Worm (Caenorhabditis elegans): ENCODE results near the gene fbxb-105.
A peak's percentile ranks its signal among the peaks of the same experiment; 100 is the strongest.

The fbxb-105 gene

DNA sequence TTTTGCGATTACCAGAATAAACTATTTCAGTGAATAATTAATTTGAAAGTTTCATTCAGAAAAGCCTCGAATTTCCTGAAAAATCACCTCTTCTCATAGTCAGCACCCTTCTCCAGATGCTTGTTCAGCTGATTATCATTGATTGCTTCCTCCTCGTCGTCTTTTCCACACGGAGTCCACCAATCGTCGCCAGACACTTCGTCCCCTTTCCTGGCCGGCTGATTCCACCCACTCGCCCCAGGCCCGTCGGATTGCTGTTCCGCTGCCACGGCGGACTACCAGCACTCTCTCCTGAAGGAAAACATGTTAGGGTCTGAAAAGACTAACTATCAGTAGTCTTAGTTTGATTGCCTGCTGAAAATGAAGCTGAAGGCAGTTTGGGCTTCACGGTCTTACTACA is 10.1 kb upstream of the fbxb-105 start:
- TF ChIP-seq unc-62 (GFP tag; optimal IDR thresholded peaks at IDR 0.05 in 1 of 2) (peak in 1 of 2 experiments; percentile 56), unc-62 (tag; optimal IDR thresholded peaks at IDR 0.05) (no peak), set-16 (GFP tag; IDR thresholded peaks at IDR 0.05) (peak; percentile 50; the same call in 1 of the 2 replicates), jun-1 (tag; optimal IDR thresholded peaks at IDR 0.05) (no peak)

DNA sequence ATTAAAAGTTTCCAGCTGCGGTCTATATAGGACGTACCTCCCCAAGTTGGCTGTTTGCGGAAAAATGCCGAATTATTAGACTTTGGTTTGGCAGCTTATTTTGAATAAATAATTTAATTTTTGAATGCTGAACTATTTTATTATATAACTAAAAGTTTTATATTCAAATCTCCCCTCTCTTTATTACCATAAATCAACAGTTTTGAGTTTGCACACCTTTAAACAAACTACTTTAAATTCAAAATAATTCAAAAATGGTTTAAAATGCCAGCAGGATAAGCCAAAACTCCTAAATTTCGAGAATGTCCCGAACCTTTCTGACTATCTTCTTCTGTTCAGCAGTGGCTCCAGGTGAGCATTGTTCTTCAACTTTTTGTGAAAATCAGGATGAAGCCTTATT is 8.6 kb upstream of the fbxb-105 start, which contains the start of gene F08D12.3:
Gene F08D12.3, plus strand, starts transcription at position 301 of the 400 bp plus-strand sequence.
- TF ChIP-seq nhr-76 (tag; optimal IDR thresholded peaks at IDR 0.05): no peak
- TF ChIP-seq spr-1 (tag; optimal IDR thresholded peaks at IDR 0.05): no peak
- TF ChIP-seq Y75B8A.6 (GFP tag; IDR thresholded peaks at IDR 0.05): no peak
- no peak for TF ChIP-seq lin-15B (tag; optimal IDR thresholded peaks at IDR 0.05)
- TF ChIP-seq nhr-6 (tag; optimal IDR thresholded peaks at IDR 0.05): no peak
- TF ChIP-seq arid-1 (GFP tag; conservative IDR thresholded peaks at IDR 0.05): no peak
- no peak for TF ChIP-seq T26A8.4 (GFP tag; IDR thresholded peaks at IDR 0.05)
- no peak for TF ChIP-seq aha-1 (tag)
- TF ChIP-seq rbr-2 (tag; optimal IDR thresholded peaks at IDR 0.05): no peak
- TF ChIP-seq nhr-48 (tag; optimal IDR thresholded peaks at IDR 0.05): no peak
- no peak for TF ChIP-seq lsy-2 (tag; optimal IDR thresholded peaks at IDR 0.05)
- no peak for TF ChIP-seq T20F7.1 (GFP tag; optimal IDR thresholded peaks at IDR 0.05)
- TF ChIP-seq saeg-2 (GFP tag; IDR thresholded peaks at IDR 0.05): no peak
- TF ChIP-seq ztf-7 (tag; optimal IDR thresholded peaks at IDR 0.05): no peak
- TF ChIP-seq mdt-29 (GFP tag; IDR thresholded peaks at IDR 0.05): no peak

DNA sequence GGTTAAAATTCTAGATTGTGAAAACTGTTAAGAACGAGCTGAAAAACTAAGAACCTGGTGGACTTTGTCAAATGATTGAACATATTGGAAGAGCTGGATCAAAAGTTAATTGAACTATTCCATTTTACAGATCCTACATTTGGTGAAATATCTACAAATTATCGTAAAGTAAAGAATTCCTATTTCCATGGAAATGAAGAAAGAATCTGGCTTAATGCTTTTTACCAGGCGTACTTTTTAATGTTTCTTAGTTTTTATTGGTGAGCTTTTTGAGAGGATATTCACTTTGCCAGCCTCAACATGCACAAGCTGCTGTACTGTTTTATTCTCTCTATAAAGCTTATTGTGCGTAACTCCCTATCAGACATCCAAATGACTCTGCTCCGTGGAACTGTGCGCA is 7.2 kb upstream of the fbxb-105 start, which contains the start of gene F08D12.4:
Gene F08D12.4, plus strand, starts transcription at position 301 of the 400 bp plus-strand sequence.
- no peak for TF ChIP-seq spr-3 (GFP tag; optimal IDR thresholded peaks at IDR 0.05)
- TF ChIP-seq madf-9 (GFP tag; conservative IDR thresholded peaks at IDR 0.05): no peak
- TF ChIP-seq saeg-2 (GFP tag; IDR thresholded peaks at IDR 0.05): no peak
- no peak for TF ChIP-seq lsy-2 (tag; optimal IDR thresholded peaks at IDR 0.05)
- no peak for TF ChIP-seq nhr-111 (GFP tag; optimal IDR thresholded peaks at IDR 0.05)
- TF ChIP-seq dmd-6 (GFP tag; IDR thresholded peaks at IDR 0.05): no peak
- TF ChIP-seq F26F4.8 (GFP tag; conservative IDR thresholded peaks at IDR 0.05): no peak
- no peak for TF ChIP-seq fkh-10 (GFP tag; optimal IDR thresholded peaks at IDR 0.05)
- TF ChIP-seq unc-130 (GFP tag; optimal IDR thresholded peaks at IDR 0.05): no peak
- no peak for TF ChIP-seq spr-1 (tag; optimal IDR thresholded peaks at IDR 0.05)
- no peak for TF ChIP-seq aha-1 (tag)
- no peak for TF ChIP-seq F37D6.2 (tag; optimal IDR thresholded peaks at IDR 0.05)
- no peak for TF ChIP-seq hlh-30 (tag; optimal IDR thresholded peaks at IDR 0.05; ENCODE audit: insufficient read depth)
- no peak for TF ChIP-seq zip-2 (tag; optimal IDR thresholded peaks at IDR 0.05)
- no peak for TF ChIP-seq attf-4 (tag; optimal IDR thresholded peaks at IDR 0.05)
- TF ChIP-seq daf-12 (tag; optimal IDR thresholded peaks at IDR 0.05): no peak

DNA sequence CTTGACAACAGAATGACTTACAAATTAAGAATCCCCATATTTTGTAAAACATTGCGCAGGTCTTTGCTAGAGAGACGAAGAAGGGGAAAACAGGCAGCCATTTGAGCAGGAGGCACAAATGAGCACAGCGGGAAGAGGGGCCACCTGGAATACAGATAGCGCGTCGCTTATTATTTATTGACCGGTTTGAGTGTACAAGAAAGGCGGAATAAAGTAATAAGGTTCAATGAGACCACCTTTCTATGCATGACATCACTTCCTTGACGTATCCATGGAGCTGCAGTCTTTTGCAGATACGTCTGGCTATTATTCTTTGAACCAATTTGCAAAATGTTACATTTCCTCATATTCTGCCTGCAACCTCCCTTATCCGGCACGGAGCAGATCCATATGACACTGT is 4.2 kb upstream of the fbxb-105 start, which contains the start of gene fbxb-111:
Gene fbxb-111, minus strand, starts transcription at position 101 of the 400 bp plus-strand sequence.
- TF ChIP-seq nhr-25 (tag; optimal IDR thresholded peaks at IDR 0.05; ENCODE audit: borderline replicate concordance, insufficient read depth): no peak

DNA sequence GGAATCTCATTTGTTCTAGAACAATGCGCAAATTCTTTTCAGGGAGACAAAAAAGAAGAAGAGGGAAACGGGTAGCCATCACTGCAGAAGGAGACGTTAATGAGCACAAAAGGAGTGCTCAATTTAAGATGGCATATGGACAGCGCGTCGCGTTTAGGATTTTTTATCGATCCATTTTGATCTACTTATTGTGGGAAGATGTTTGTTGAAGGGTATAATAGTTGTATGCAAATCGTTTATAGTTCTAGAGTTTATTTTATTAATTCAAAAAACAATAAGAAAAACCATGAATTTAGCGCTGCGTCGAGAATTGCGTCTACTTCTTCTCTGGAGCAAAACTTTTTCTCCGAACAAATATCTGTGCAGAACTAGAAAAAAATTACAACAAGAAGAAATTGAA is 2.8 kb upstream of the fbxb-105 start, which contains the start of gene sdz-9:
Gene sdz-9, minus strand, starts transcription at position 101 of the 400 bp plus-strand sequence.
- TF ChIP-seq cey-2 (tag; optimal IDR thresholded peaks at IDR 0.05; ENCODE audit: borderline replicate concordance, insufficient read depth) (no peak), ZK337.2 (GFP tag; IDR thresholded peaks at IDR 0.05) (no peak), unc-62 (GFP tag; optimal IDR thresholded peaks at IDR 0.05 in 1 of 2) (peak in 1 of 2 experiments; percentile 10), unc-62 (tag; optimal IDR thresholded peaks at IDR 0.05) (no peak), attf-4 (tag; optimal IDR thresholded peaks at IDR 0.05) (no peak), F10B5.3 (tag; optimal IDR thresholded peaks at IDR 0.05) (no peak), unc-130 (GFP tag; optimal IDR thresholded peaks at IDR 0.05) (no peak), ztf-7 (tag; optimal IDR thresholded peaks at IDR 0.05) (no peak)
